Fruit fly (Drosophila melanogaster) whole organism, adult: ENCODE data around the gene CG10338.

Source experiments
- CG12768 ChIP-seq: fragments of 200-800 bp; sonication (Bioruptor generic); optimal IDR thresholded peaks from 2 replicates; lab custom pipeline; 2017; ENCODE audit warnings: missing biosample characterization, missing genetic modification characterization, mild to moderate bottlenecking, moderate library complexity, missing genetic modification reagents
- CG14711 ChIP-seq: fragments of 200-800 bp; sonication (Bioruptor generic); optimal IDR thresholded peaks from 2 replicates; lab custom pipeline; 2018; ENCODE audit warnings: missing biosample characterization, mild to moderate bottlenecking, missing genetic modification characterization, moderate library complexity
- CG1620 ChIP-seq: fragments of 200-800 bp; sonication (Bioruptor generic); optimal IDR thresholded peaks from 2 replicates; lab custom pipeline; 2016; ENCODE audit warnings: missing biosample characterization, missing genetic modification characterization
- CG33017 ChIP-seq: fragments of 200-800 bp; sonication (Bioruptor generic); optimal IDR thresholded peaks from 2 replicates; lab custom pipeline; 2018; ENCODE audit warnings: missing biosample characterization, mild to moderate bottlenecking, missing genetic modification characterization, moderate library complexity
- Hr96 ChIP-seq: fragments of 200-800 bp; sonication (Bioruptor generic); optimal IDR thresholded peaks from 2 replicates; lab custom pipeline; 2016; ENCODE audit warnings: missing biosample characterization, missing genetic modification characterization
- Mnt ChIP-seq: fragments of 200-800 bp; sonication (Bioruptor generic); optimal IDR thresholded peaks from 2 replicates; lab custom pipeline; 2016; ENCODE audit warnings: missing biosample characterization, mild to moderate bottlenecking, missing genetic modification characterization
- bab1 ChIP-seq: fragments of 200-800 bp; sonication (Bioruptor generic); optimal IDR thresholded peaks from 3 replicates; lab custom pipeline; 2019; ENCODE audit warnings: missing biosample characterization, mild to moderate bottlenecking, missing genetic modification characterization, moderate library complexity
- cic ChIP-seq: fragments of 200-800 bp; sonication (Bioruptor generic); optimal IDR thresholded peaks from 2 replicates; lab custom pipeline; 2017; ENCODE audit warnings: missing biosample characterization, mild to moderate bottlenecking, missing genetic modification characterization, moderate library complexity
- kay ChIP-seq: fragments of 200-800 bp; sonication (Bioruptor generic); peaks from one replicate; lab custom pipeline; 2016; ENCODE audit warnings: missing biosample characterization, missing genetic modification characterization, borderline replicate concordance

DNA sequence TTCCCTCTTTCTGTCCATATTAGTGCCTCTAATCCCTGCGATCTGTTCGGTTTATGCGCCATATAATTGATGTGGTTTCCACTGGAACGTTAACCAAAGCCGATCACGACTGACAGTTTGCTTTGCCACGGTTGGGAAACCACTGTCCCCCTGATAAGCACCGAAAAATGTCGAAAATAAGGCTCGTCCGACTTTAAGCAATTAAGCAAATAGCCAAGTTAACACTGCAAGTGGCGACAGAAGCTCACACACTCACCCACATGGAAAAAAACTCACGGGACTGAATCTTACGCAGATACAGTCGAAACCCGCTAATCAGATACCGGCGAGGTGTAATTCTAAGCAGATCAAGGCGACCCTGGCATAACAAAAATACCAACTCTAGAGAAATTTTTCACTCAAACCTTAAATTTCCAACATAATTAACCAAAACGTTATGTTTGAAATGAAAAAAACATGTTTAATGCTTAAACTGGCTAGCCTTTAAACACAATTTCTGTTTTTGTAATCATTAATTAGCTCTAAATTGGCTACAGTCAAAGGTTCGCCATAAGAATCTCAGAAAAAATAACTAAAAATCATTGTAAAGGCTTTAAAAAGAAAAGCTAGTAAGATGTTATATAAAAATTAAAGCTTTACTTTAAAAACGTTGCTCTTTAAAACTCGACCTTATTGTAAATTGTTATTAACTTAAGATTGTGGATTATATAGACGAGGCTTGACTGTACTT is 17.4 kb upstream of the CG10338 start:
- peak; percentile 11 for TF ChIP-seq CG12768 (GFP tag; lab: Kevin White, UChicago)
- TF ChIP-seq CG1620 (GFP tag; lab: Kevin White, UChicago), result no peak
- no peak for TF ChIP-seq bab1 (GFP tag; lab: Kevin White, UChicago)
- TF ChIP-seq Hr96 (GFP tag; lab: Kevin White, UChicago), result no peak
- no peak for TF ChIP-seq cic
- peak; percentile 10 for TF ChIP-seq Mnt
- TF ChIP-seq CG14711, result no peak
- peak; percentile 4 for TF ChIP-seq kay
- no peak for TF ChIP-seq CG33017 (tag; lab: Kevin White, UChicago)
